Worm (Caenorhabditis elegans): ENCODE data around the gene pxn-2.
A peak's percentile ranks its signal among the peaks of the same experiment; 100 is the strongest.

Gene pxn-2

DNA sequence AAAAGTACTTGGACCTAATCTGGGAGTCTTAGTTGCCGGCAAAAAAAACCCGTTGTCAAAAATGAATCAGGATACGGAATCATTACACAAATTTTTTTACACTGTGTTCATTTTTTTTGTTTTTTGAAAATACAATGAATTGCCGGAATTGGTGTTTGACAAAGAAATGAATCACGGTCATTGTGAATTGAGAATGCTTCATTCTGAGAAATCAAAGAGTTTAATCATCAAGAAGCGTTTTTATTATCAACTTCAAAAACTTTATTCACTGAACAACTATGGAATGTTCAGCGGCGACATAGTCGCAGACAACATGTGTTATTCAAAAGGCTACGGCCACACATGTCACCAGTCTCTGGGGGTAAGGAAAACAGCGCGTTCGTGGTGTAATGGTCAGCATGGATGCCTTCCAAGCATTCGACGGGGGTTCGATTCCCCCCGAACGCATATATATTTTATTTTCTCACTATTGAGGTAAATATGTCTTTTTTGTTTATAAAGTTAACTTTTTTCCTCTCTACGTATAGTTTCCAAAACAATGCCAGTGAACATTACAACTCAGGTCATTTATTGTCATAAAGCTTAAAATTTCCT is 15.5 kb downstream of the pxn-2 start, which contains the start of gene nas-10 (continued):
- TF ChIP-seq hif-1 (tag; optimal IDR thresholded peaks at IDR 0.05) (peak; percentile 5 to 60), T20F7.1 (GFP tag; optimal IDR thresholded peaks at IDR 0.05) (peak; percentile 29), F26F4.8 (GFP tag; conservative IDR thresholded peaks at IDR 0.05) (peak; percentile 82), F10B5.3 (tag; optimal IDR thresholded peaks at IDR 0.05) (peak; percentile 43), gei-8 (GFP tag; optimal IDR thresholded peaks at IDR 0.05) (peak; percentile 21), R02D3.7 (tag; optimal IDR thresholded peaks at IDR 0.05) (no peak), Y75B8A.6 (GFP tag; IDR thresholded peaks at IDR 0.05) (no peak), dmd-8 (GFP tag; IDR thresholded peaks at IDR 0.05) (peak; percentile 82), nhr-237 (tag; optimal IDR thresholded peaks at IDR 0.05) (no peak), ceh-82 (tag; optimal IDR thresholded peaks at IDR 0.05) (no peak), nhr-102 (tag; optimal IDR thresholded peaks at IDR 0.05) (no peak)

- TF ChIP-seq unc-62 (GFP tag; optimal IDR thresholded peaks at IDR 0.05 in 1 of 2) (peak in 1 of 2 experiments; percentile 95), unc-62 (tag; optimal IDR thresholded peaks at IDR 0.05) (no peak), dmd-6 (GFP tag; IDR thresholded peaks at IDR 0.05) (no peak)
These were observed 17.4 kb downstream of the pxn-2 start for ce11 chrX:10961724-10962123.

- no peak for TF ChIP-seq nhr-6 (tag; optimal IDR thresholded peaks at IDR 0.05)
- TF ChIP-seq lsy-2 (tag; optimal IDR thresholded peaks at IDR 0.05), result no peak
- no peak for TF ChIP-seq mdl-1 (tag; optimal IDR thresholded peaks at IDR 0.05)
- no peak for TF ChIP-seq dmd-6 (GFP tag; IDR thresholded peaks at IDR 0.05)
- TF ChIP-seq ceh-82 (tag; optimal IDR thresholded peaks at IDR 0.05), result no peak
- no peak for TF ChIP-seq ceh-20 (GFP tag; IDR thresholded peaks at IDR 0.05)
- TF ChIP-seq nhr-48 (tag; optimal IDR thresholded peaks at IDR 0.05), result no peak
- no peak for TF ChIP-seq daf-16 (GFP tag; optimal IDR thresholded peaks at IDR 0.05)
- TF ChIP-seq daf-16 (tag; optimal IDR thresholded peaks at IDR 0.05), result no peak
- TF ChIP-seq nhr-102 (tag; optimal IDR thresholded peaks at IDR 0.05), result no peak
- TF ChIP-seq egl-43 (GFP tag; IDR thresholded peaks at IDR 0.05), result no peak
- TF ChIP-seq zfp-2 (tag; optimal IDR thresholded peaks at IDR 0.05), result no peak
These were observed 19.9 kb downstream of the pxn-2 start, which contains the start of gene K09C8.2 for ce11 chrX:10959136-10959535. TSS of gene K09C8.2 (plus strand) at chrX:10959436.

- TF ChIP-seq ceh-28 (tag; optimal IDR thresholded peaks at IDR 0.05) (no peak), Y48G9A.11 (GFP tag; IDR thresholded peaks at IDR 0.05) (no peak), ZK546.5 (tag; optimal IDR thresholded peaks at IDR 0.05) (no peak), unc-39 (tag; optimal IDR thresholded peaks at IDR 0.05) (no peak)
These were observed 20.7 kb downstream of the pxn-2 start, which contains the start of gene nlp-19 for ce11 chrX:10958427-10958826. TSS of gene nlp-19 (plus strand) at chrX:10958727.

DNA sequence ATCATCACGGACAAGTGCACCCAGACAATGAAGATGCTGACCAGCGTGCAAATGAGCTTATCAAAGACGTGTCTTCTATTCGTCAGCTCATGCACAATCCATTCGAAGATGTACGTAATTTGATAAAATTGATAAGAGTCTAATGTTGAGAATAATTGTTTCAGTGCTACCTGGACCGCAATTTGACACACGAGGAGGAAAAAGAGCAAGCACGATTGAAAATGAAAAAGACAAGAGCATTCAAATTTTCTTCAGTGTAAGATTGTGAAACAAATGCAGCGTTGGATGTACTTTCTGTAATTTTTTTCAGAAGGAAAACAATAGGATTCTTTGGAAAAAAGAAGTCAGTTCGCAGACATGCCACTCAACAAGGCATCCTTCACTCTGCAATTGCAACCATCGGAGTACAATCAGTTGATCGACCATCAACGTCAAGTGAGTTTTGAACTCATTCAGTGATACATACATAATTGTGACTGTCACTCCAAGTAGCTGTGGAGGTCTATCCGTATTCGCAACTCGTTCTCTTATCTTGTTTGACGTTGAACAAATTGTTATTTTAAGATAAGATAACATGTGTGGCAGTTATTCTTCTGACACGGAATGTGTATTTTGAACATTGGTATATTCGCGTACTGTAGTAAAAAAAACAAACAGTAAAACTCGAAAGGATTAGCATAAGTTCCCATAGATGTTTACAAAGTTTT is 22.0 kb downstream of the pxn-2 start:
- TF ChIP-seq lin-29 (GFP tag; IDR thresholded peaks at IDR 0.05) (no peak), lin-39 (tag; optimal IDR thresholded peaks at IDR 0.05) (no peak), Y5F2A.4 (GFP tag; optimal IDR thresholded peaks at IDR 0.05) (no peak), unc-62 (GFP tag; optimal IDR thresholded peaks at IDR 0.05 in 1 of 2) (peak in 1 of 2 experiments; percentile 92), unc-62 (tag; optimal IDR thresholded peaks at IDR 0.05) (no peak), daf-8 (GFP tag; IDR thresholded peaks at IDR 0.05) (no peak), hlh-11 (tag; optimal IDR thresholded peaks at IDR 0.05) (peak; percentile 11), F49E8.2 (tag; optimal IDR thresholded peaks at IDR 0.05; ENCODE audit: borderline replicate concordance) (no peak), rbr-2 (tag; optimal IDR thresholded peaks at IDR 0.05) (no peak), tra-1 (GFP tag; IDR thresholded peaks at IDR 0.05) (peak; percentile 38; the same call in 1 of the 2 replicates), dve-1 (tag; optimal IDR thresholded peaks at IDR 0.05; ENCODE audit: insufficient read depth) (peak; percentile 38), nhr-48 (tag; optimal IDR thresholded peaks at IDR 0.05) (peak; percentile 25), snpc-1.2 (GFP tag; IDR thresholded peaks at IDR 0.05) (no peak), php-3 (GFP tag; IDR thresholded peaks at IDR 0.05) (0 out of 2 replicates have a peak, but pooled peaks have one; percentile 48), lin-1 (GFP tag; IDR thresholded peaks at IDR 0.05) (0 out of 2 replicates have a peak, but pooled peaks have one; percentile 13), pqm-1 (tag; optimal IDR thresholded peaks at IDR 0.05) (peak; percentile 5), daf-16 (GFP tag; optimal IDR thresholded peaks at IDR 0.05) (no peak), daf-16 (tag; optimal IDR thresholded peaks at IDR 0.05) (peak; percentile 21), dmd-6 (GFP tag; IDR thresholded peaks at IDR 0.05) (peak; percentile 89), nhr-28 (tag; optimal IDR thresholded peaks at IDR 0.05) (peak; percentile 45), F26F4.8 (GFP tag; conservative IDR thresholded peaks at IDR 0.05) (no peak), tag-97 (GFP tag; IDR thresholded peaks at IDR 0.05) (no peak)
